Fruit fly (Drosophila melanogaster) whole organism, embryonic: ENCODE data around the gene ninaC.

Experiments
- Blimp-1 ChIP-seq: fragments of 200-800 bp; sonication (Bioruptor generic); optimal IDR thresholded peaks from 3 replicates; lab custom pipeline; 2018; ENCODE audit warnings: missing biosample characterization, missing genetic modification characterization, mild to moderate bottlenecking, moderate library complexity, missing genetic modification reagents
- CG10209 ChIP-seq: fragments of 200-800 bp; sonication (Bioruptor generic); optimal IDR thresholded peaks from 3 replicates; lab custom pipeline; 2017; ENCODE audit warnings: missing biosample characterization, mild to moderate bottlenecking, missing genetic modification characterization, missing genetic modification reagents
- CG1024 ChIP-seq: fragments of 200-800 bp; sonication (Bioruptor generic); IDR thresholded peaks from 2 replicates; pipeline ENCODE4 v1.3.6; 2022; ENCODE audit warnings: missing biosample characterization, missing genetic modification characterization
- CG10959 ChIP-seq: fragments of 200-800 bp; sonication (Bioruptor generic); IDR thresholded peaks from 2 replicates; pipeline ENCODE4 v1.3.6; 2022; ENCODE audit warnings: missing biosample characterization, missing genetic modification characterization
- CG11696 ChIP-seq: fragments of 200-800 bp; sonication (Bioruptor generic); IDR thresholded peaks from 2 replicates; pipeline ENCODE4 v1.3.6; 2022; ENCODE audit warnings: missing biosample characterization, missing genetic modification characterization
- CG12391 ChIP-seq: fragments of 200-800 bp; sonication (Bioruptor generic); optimal IDR thresholded peaks from 3 replicates; lab custom pipeline; 2018; ENCODE audit warnings: missing biosample characterization, mild to moderate bottlenecking, missing genetic modification characterization, moderate library complexity
- CG12769 ChIP-seq: fragments of 200-800 bp; sonication (Bioruptor generic); optimal IDR thresholded peaks from 2 replicates; lab custom pipeline; 2019; ENCODE audit warnings: missing biosample characterization, mild to moderate bottlenecking, missing genetic modification characterization, moderate library complexity
- CG14050 ChIP-seq: fragments of 200-800 bp; sonication (Bioruptor generic); IDR thresholded peaks from 3 replicates; pipeline ENCODE4 v1.3.6; 2022; ENCODE audit warnings: missing biosample characterization, missing genetic modification characterization
- CG1529 ChIP-seq: fragments of 200-800 bp; sonication (Bioruptor generic); optimal IDR thresholded peaks from 3 replicates; lab custom pipeline; 2018; ENCODE audit warnings: missing biosample characterization, missing genetic modification characterization
- CG15479 ChIP-seq: fragments of 200-800 bp; sonication (Bioruptor generic); optimal IDR thresholded peaks from 3 replicates; lab custom pipeline; 2019; ENCODE audit warnings: missing biosample characterization, mild to moderate bottlenecking, missing genetic modification characterization, moderate library complexity
- CG17186 ChIP-seq: fragments of 200-800 bp; sonication (Bioruptor generic); optimal IDR thresholded peaks from 3 replicates; lab custom pipeline; 2017; ENCODE audit warnings: missing biosample characterization, missing genetic modification reagents, missing genetic modification characterization
- CG17802 ChIP-seq: fragments of 200-800 bp; sonication (Bioruptor generic); optimal IDR thresholded peaks from 2 replicates; lab custom pipeline; 2018; ENCODE audit warnings: missing biosample characterization, mild to moderate bottlenecking, missing genetic modification characterization, moderate library complexity
- CG2116 ChIP-seq: fragments of 200-800 bp; sonication (Bioruptor generic); optimal IDR thresholded peaks from 3 replicates; lab custom pipeline; 2018; ENCODE audit warnings: missing biosample characterization, mild to moderate bottlenecking, missing genetic modification characterization
- CG2120 ChIP-seq: fragments of 200-800 bp; sonication (Bioruptor generic); optimal IDR thresholded peaks from 3 replicates; lab custom pipeline; 2016; ENCODE audit warnings: missing biosample characterization, missing genetic modification characterization
- CG2678 ChIP-seq: fragments of 200-800 bp; sonication (Bioruptor generic); optimal IDR thresholded peaks from 3 replicates; lab custom pipeline; 2019; ENCODE audit warnings: missing biosample characterization, mild to moderate bottlenecking, missing genetic modification characterization, moderate library complexity
- CG30431 ChIP-seq: fragments of 200-800 bp; sonication (Bioruptor generic); optimal IDR thresholded peaks from 2 replicates; lab custom pipeline; 2017; ENCODE audit warnings: missing biosample characterization, missing genetic modification characterization
- CG3163 ChIP-seq: fragments of 200-800 bp; sonication (Bioruptor generic); optimal IDR thresholded peaks from 3 replicates; lab custom pipeline; 2016; ENCODE audit warnings: missing biosample characterization, missing genetic modification characterization
- CG32772 ChIP-seq: fragments of 200-800 bp; sonication (Bioruptor generic); IDR thresholded peaks from 2 replicates; pipeline ENCODE4 v1.3.6; 2022; ENCODE audit warnings: missing biosample characterization, missing genetic modification characterization
- CG34224 ChIP-seq: fragments of 200-800 bp; sonication (Bioruptor generic); IDR thresholded peaks from 3 replicates; pipeline ENCODE4 v1.3.6; 2022; ENCODE audit warnings: missing biosample characterization, missing genetic modification characterization; ENCODE audit not compliant: partially characterized antibody
- CG42726 ChIP-seq: fragments of 200-800 bp; sonication (Bioruptor generic); IDR thresholded peaks from 2 replicates; pipeline ENCODE4 v1.3.6; 2022; ENCODE audit warnings: missing biosample characterization, missing genetic modification characterization; ENCODE audit not compliant: partially characterized antibody
- CG6254 ChIP-seq: fragments of 200-800 bp; sonication (Bioruptor generic); optimal IDR thresholded peaks from 3 replicates; lab custom pipeline; 2017; ENCODE audit warnings: mild to moderate bottlenecking, missing biosample characterization, missing genetic modification reagents, missing genetic modification characterization
- CG8089 ChIP-seq: fragments of 200-800 bp; sonication (Bioruptor generic); optimal IDR thresholded peaks from 3 replicates; lab custom pipeline; 2016; ENCODE audit warnings: missing biosample characterization, missing genetic modification characterization
- Dll ChIP-seq: fragments of 200-800 bp; sonication (Bioruptor generic); IDR thresholded peaks from 4 replicates; pipeline ENCODE4 v1.3.6; 2022; ENCODE audit warnings: missing biosample characterization, missing genetic modification characterization; ENCODE audit not compliant: partially characterized antibody
- Doc2 ChIP-seq: fragments of 200-800 bp; sonication (Bioruptor generic); IDR thresholded peaks from 2 replicates; pipeline ENCODE4 v1.3.6; 2022; ENCODE audit warnings: missing biosample characterization, missing genetic modification characterization
- ERR ChIP-seq: fragments of 200-800 bp; sonication (Bioruptor generic); optimal IDR thresholded peaks from 2 replicates; lab custom pipeline; 2016; ENCODE audit warnings: missing biosample characterization, missing genetic modification characterization
- Eip74EF ChIP-seq, 2 experiments: fragments of 200-800 bp in 1 of 2; fragments of >200 bp in 1 of 2; sonication (Bioruptor generic) in 1 of 2; optimal IDR thresholded peaks; 2 replicates each; lab custom pipeline; 2017 to 2019; ENCODE audit warnings: missing biosample characterization in 2 of 2, missing genetic modification characterization in 2 of 2, mild to moderate bottlenecking in 1 of 2, moderate library complexity in 1 of 2
- Hsf ChIP-seq: fragments of 200-800 bp; sonication (Bioruptor generic); optimal IDR thresholded peaks from 3 replicates; lab custom pipeline; 2016; ENCODE audit warnings: missing biosample characterization, missing genetic modification characterization
- Kr ChIP-seq: fragments of 200-800 bp; sonication (Bioruptor generic); optimal IDR thresholded peaks from 2 replicates; lab custom pipeline; 2017; ENCODE audit warnings: missing biosample characterization, mild to moderate bottlenecking, missing genetic modification characterization
- MTF-1 ChIP-seq: fragments of 200-800 bp; sonication (Bioruptor generic); optimal IDR thresholded peaks from 2 replicates; lab custom pipeline; 2018; ENCODE audit warnings: missing biosample characterization, mild to moderate bottlenecking, missing genetic modification characterization, borderline replicate concordance
- Mad ChIP-seq: fragments of 200-800 bp; sonication (Bioruptor generic); optimal IDR thresholded peaks from 2 replicates; lab custom pipeline; 2016; ENCODE audit warnings: missing biosample characterization, missing genetic modification characterization
- NFAT ChIP-seq: fragments of 200-800 bp; sonication (Bioruptor generic); IDR thresholded peaks from 2 replicates; pipeline ENCODE4 v1.3.6; 2022; ENCODE audit warnings: missing biosample characterization, missing genetic modification characterization
- Neu2 ChIP-seq: fragments of 200-800 bp; sonication (Bioruptor generic); optimal IDR thresholded peaks from 3 replicates; lab custom pipeline; 2016; ENCODE audit warnings: missing biosample characterization, missing genetic modification characterization, borderline replicate concordance
- NfI ChIP-seq: fragments of 200-800 bp; sonication (Bioruptor generic); optimal IDR thresholded peaks from 3 replicates; lab custom pipeline; 2018; ENCODE audit warnings: missing biosample characterization, mild to moderate bottlenecking, missing genetic modification characterization, moderate library complexity
- Optix ChIP-seq: fragments of 200-800 bp; sonication (Bioruptor generic); IDR thresholded peaks from 3 replicates; pipeline ENCODE4 v1.3.6; 2022; ENCODE audit warnings: missing biosample characterization, missing genetic modification characterization
- al ChIP-seq: fragments of 200-800 bp; sonication (Bioruptor generic); IDR thresholded peaks from 2 replicates; pipeline ENCODE4 v1.3.6; 2022; ENCODE audit warnings: missing biosample characterization, missing genetic modification characterization
- az2 ChIP-seq: fragments of 200-800 bp; sonication (Bioruptor generic); optimal IDR thresholded peaks from 3 replicates; lab custom pipeline; 2016; ENCODE audit warnings: missing biosample characterization, missing genetic modification characterization
- ci ChIP-seq: fragments of 200-800 bp; sonication (Bioruptor generic); IDR thresholded peaks from 3 replicates; pipeline ENCODE4 v1.3.6; 2022; ENCODE audit warnings: missing biosample characterization, missing genetic modification characterization
- danr ChIP-seq: fragments of 200-800 bp; sonication (Bioruptor generic); IDR thresholded peaks from 2 replicates; pipeline ENCODE4 v1.3.6; 2022; ENCODE audit warnings: missing biosample characterization, missing genetic modification characterization
- disco-r ChIP-seq: fragments of 200-800 bp; sonication (Bioruptor generic); optimal IDR thresholded peaks from 2 replicates; lab custom pipeline; 2016; ENCODE audit warnings: missing biosample characterization, missing genetic modification characterization
- dm ChIP-seq: fragments of 200-800 bp; sonication (Bioruptor generic); optimal IDR thresholded peaks from 3 replicates; lab custom pipeline; 2016; ENCODE audit warnings: missing biosample characterization, missing genetic modification characterization
- exex ChIP-seq: fragments of 200-800 bp; sonication (Bioruptor generic); optimal IDR thresholded peaks from 4 replicates; lab custom pipeline; 2018; ENCODE audit warnings: missing biosample characterization, mild to moderate bottlenecking, missing genetic modification characterization, moderate library complexity
- gce ChIP-seq: fragments of 200-800 bp; sonication (Bioruptor generic); IDR thresholded peaks from 3 replicates; pipeline ENCODE4 v1.3.6; 2022; ENCODE audit warnings: missing biosample characterization, missing genetic modification characterization
- odd ChIP-seq: fragments of 200-800 bp; sonication (Bioruptor generic); optimal IDR thresholded peaks from 2 replicates; lab custom pipeline; 2017; ENCODE audit warnings: missing biosample characterization, mild to moderate bottlenecking, missing genetic modification characterization
- onecut ChIP-seq: fragments of 200-800 bp; sonication (Bioruptor generic); IDR thresholded peaks from 2 replicates; pipeline ENCODE4 v1.3.6; 2022; ENCODE audit warnings: missing biosample characterization, missing genetic modification characterization
- pb ChIP-seq: fragments of 200-800 bp; sonication (Bioruptor generic); optimal IDR thresholded peaks from 3 replicates; lab custom pipeline; 2016; ENCODE audit warnings: missing biosample characterization, missing genetic modification characterization
- ro ChIP-seq: fragments of 200-800 bp; sonication (Bioruptor generic); IDR thresholded peaks from 2 replicates; pipeline ENCODE4 v1.3.6; 2022; ENCODE audit warnings: missing biosample characterization, missing genetic modification characterization
- sob ChIP-seq: fragments of 200-800 bp; sonication (Bioruptor generic); IDR thresholded peaks from 2 replicates; pipeline ENCODE4 v1.3.6; 2022; ENCODE audit warnings: missing biosample characterization, missing genetic modification characterization
- tgo ChIP-seq: fragments of 200-800 bp; sonication (Bioruptor generic); IDR thresholded peaks from 3 replicates; pipeline ENCODE4 v1.3.6; 2022; ENCODE audit warnings: missing biosample characterization, missing genetic modification characterization
- wdn ChIP-seq: fragments of 200-800 bp; sonication (Bioruptor generic); IDR thresholded peaks from 2 replicates; pipeline ENCODE4 v1.3.6; 2022; ENCODE audit warnings: missing biosample characterization, missing genetic modification characterization

The ninaC gene

DNA sequence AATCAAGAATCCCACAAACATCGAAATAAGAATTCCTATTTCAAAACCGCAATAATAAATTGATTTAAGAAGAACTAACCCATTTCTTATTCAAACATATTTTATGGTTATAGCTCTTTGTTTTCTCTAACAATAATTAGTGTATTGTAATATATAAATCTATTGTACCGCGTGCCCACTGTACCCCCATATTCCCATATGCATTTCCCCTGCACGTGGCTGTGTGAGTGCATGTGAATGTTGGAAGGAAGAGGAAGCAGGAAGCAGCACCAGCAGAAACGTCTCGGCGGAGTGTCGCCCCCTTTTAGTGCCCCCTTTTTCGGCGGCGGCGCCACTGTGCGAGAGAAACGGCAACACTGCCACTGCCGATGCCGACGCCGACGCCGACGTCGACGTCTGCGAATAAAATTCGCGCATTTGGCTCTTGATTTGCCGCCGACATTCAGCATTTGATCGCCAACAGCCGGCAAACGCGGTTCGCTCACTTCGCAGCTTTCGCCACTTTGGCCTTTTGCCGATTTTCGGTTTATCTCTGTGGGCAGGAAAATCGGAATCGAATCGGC lies 45.9 kb downstream of the ninaC start (continued):
- TF ChIP-seq Mad (GFP tag; lab: Kevin White, UChicago) = no peak
- 0 out of 2 replicates have a peak, but pooled peaks have one; percentile 5 for TF ChIP-seq CG10959 (GFP tag; lab: Robert Waterston, UW)
- TF ChIP-seq odd (GFP tag; lab: Kevin White, UChicago) = no peak
- no peak for TF ChIP-seq CG3163 (GFP tag; lab: Kevin White, UChicago)
- TF ChIP-seq CG1529 (GFP tag; lab: Kevin White, UChicago) = no peak
- TF ChIP-seq CG10209 (GFP tag; lab: Kevin White, UChicago) = peak; percentile 7
- TF ChIP-seq CG2678 (tag; lab: Kevin White, UChicago) = peak; percentile 23
- TF ChIP-seq CG34224 (GFP tag; lab: Robert Waterston, UW) = peak; percentile 22; the same call in 1 of the 3 replicates
- TF ChIP-seq az2 (GFP tag; lab: Kevin White, UChicago) = no peak
- TF ChIP-seq sob (GFP tag; lab: Robert Waterston, UW) = peak; percentile 31; the same call in 1 of the 2 replicates
- no peak for TF ChIP-seq Eip74EF (GFP tag; optimal IDR thresholded peaks at IDR 0.05; lab: Kevin White, UChicago)
- peak; percentile 38 for TF ChIP-seq dm (GFP tag; lab: Kevin White, UChicago)
- TF ChIP-seq CG32772 (GFP tag; lab: Robert Waterston, UW) = peak; percentile 54
- TF ChIP-seq wdn (GFP tag; lab: Robert Waterston, UW) = no peak
- peak; percentile 81 for TF ChIP-seq CG2120 (GFP tag; lab: Kevin White, UChicago)
- TF ChIP-seq NFAT (GFP tag; lab: Robert Waterston, UW) = peak; percentile 69
- TF ChIP-seq CG6254 (GFP tag; lab: Kevin White, UChicago) = peak; percentile 43
- TF ChIP-seq Kr (GFP tag; lab: Kevin White, UChicago) = no peak
- 0 out of 2 replicates have a peak, but pooled peaks have one; percentile 28 for TF ChIP-seq CG42726 (GFP tag; lab: Robert Waterston, UW)
- no peak for TF ChIP-seq ro (GFP tag; lab: Robert Waterston, UW)
- no peak for TF ChIP-seq CG17186
- no peak for TF ChIP-seq disco-r (GFP tag; lab: Kevin White, UChicago)
- peak; percentile 45 for TF ChIP-seq Blimp-1 (GFP tag; lab: Kevin White, UChicago)
- TF ChIP-seq NfI = no peak
- TF ChIP-seq CG1024 = 0 out of 2 replicates have a peak, but pooled peaks have one; percentile 30
- TF ChIP-seq Dll (GFP tag; lab: Robert Waterston, UW) = no peak
- no peak for TF ChIP-seq onecut (GFP tag; lab: Robert Waterston, UW)
- TF ChIP-seq CG8089 = no peak
- no peak for TF ChIP-seq CG11696 (GFP tag; lab: Robert Waterston, UW)
- peak; percentile 12 for TF ChIP-seq Hsf
- no peak for TF ChIP-seq tgo
- TF ChIP-seq gce (GFP tag; lab: Robert Waterston, UW) = no peak
- peak; percentile 54; the same call in 1 of the 2 replicates for TF ChIP-seq al (GFP tag; lab: Robert Waterston, UW)
- TF ChIP-seq danr (GFP tag; lab: Robert Waterston, UW) = 0 out of 2 replicates have a peak, but pooled peaks have one; percentile 34
- peak; percentile 23 for TF ChIP-seq CG30431 (GFP tag; lab: Kevin White, UChicago)
- no peak for TF ChIP-seq CG2116 (GFP tag; lab: Kevin White, UChicago)
- TF ChIP-seq ERR = no peak
- TF ChIP-seq CG14050 = 0 out of 3 replicates have a peak, but pooled peaks have one; percentile 10
- TF ChIP-seq Neu2 (GFP tag; lab: Kevin White, UChicago) = no peak
- peak; percentile 5 for TF ChIP-seq CG12391 (tag; lab: Kevin White, UChicago)
- peak; percentile 73; the same call in 2 of the 3 replicates for TF ChIP-seq ci (GFP tag; lab: Robert Waterston, UW)
- no peak for TF ChIP-seq Doc2 (GFP tag; lab: Robert Waterston, UW)
- TF ChIP-seq CG17802 (tag; lab: Kevin White, UChicago) = no peak
- 0 out of 3 replicates have a peak, but pooled peaks have one; percentile 42 for TF ChIP-seq Optix (GFP tag; lab: Robert Waterston, UW)
- no peak for TF ChIP-seq pb (GFP tag; lab: Kevin White, UChicago)
- peak; percentile 50 for TF ChIP-seq CG12769
- TF ChIP-seq exex (tag; lab: Kevin White, UChicago) = peak; percentile 5
- TF ChIP-seq MTF-1 = no peak
- TF ChIP-seq CG15479 (GFP tag; lab: Kevin White, UChicago) = no peak
